Fruit fly (Drosophila melanogaster): Measurements from ENCODE around the gene Karl.
A peak's percentile ranks its signal among the peaks of the same experiment; 100 is the strongest.

Gene Karl

dm6 chrX:11820284-11821075, 33.3 kb downstream of the Karl start (continued):
- TF ChIP-seq sug (tag; optimal IDR thresholded peaks at IDR 0.05) (peak; percentile 23), Aef1 (GFP tag; IDR thresholded peaks at IDR 0.05) (0 out of 3 replicates have a peak, but pooled peaks have one; percentile 14), CG2712 (tag; optimal IDR thresholded peaks at IDR 0.05) (peak; percentile 2), CG18599 (GFP tag; optimal IDR thresholded peaks at IDR 0.05) (peak; percentile 27), her (GFP tag; optimal IDR thresholded peaks at IDR 0.05) (no peak), CG2678 (tag; optimal IDR thresholded peaks at IDR 0.05) (peak; percentile 50), CG3847 (GFP tag; IDR thresholded peaks at IDR 0.05) (no peak), Nf-YA (GFP tag; IDR thresholded peaks at IDR 0.05) (no peak), CG1233 (GFP tag; optimal IDR thresholded peaks at IDR 0.05) (no peak), CG10543 (GFP tag; optimal IDR thresholded peaks at IDR 0.05) (peak; percentile 0), CG7839 (tag; optimal IDR thresholded peaks at IDR 0.05) (peak; percentile 20), fd96Cb (tag; optimal IDR thresholded peaks at IDR 0.05) (peak; percentile 7), nom (GFP tag; optimal IDR thresholded peaks at IDR 0.05) (no peak), slbo (GFP tag; IDR thresholded peaks at IDR 0.05) (peak; percentile 18; the same call in 1 of the 2 replicates), grau (tag; optimal IDR thresholded peaks at IDR 0.05) (peak; percentile 79), vvl (GFP tag; IDR thresholded peaks at IDR 0.05) (peak; percentile 40; the same call in 1 of the 2 replicates), scrt (GFP tag; optimal IDR thresholded peaks at IDR 0.05) (no peak), otp (GFP tag; IDR thresholded peaks at IDR 0.05) (0 out of 3 replicates have a peak, but pooled peaks have one; percentile 7), pho (GFP tag; optimal IDR thresholded peaks at IDR 0.05) (peak; percentile 2), CG8944 (GFP tag; optimal IDR thresholded peaks at IDR 0.05) (no peak), CG17361 (GFP tag; IDR thresholded peaks at IDR 0.05) (0 out of 3 replicates have a peak, but pooled peaks have one; percentile 44), phol (tag; optimal IDR thresholded peaks at IDR 0.05) (peak; percentile 13), Eip74EF (GFP tag; optimal IDR thresholded peaks at IDR 0.05) (peak in 1 of 2 experiments; percentile 12), dysf (GFP tag; IDR thresholded peaks at IDR 0.05) (peak; percentile 44; the same call in 1 of the 3 replicates), CG4820 (GFP tag; optimal IDR thresholded peaks at IDR 0.05) (peak; percentile 47), Atf3 (GFP tag; optimal IDR thresholded peaks at IDR 0.05) (no peak), bsh (GFP tag; optimal IDR thresholded peaks at IDR 0.05) (peak in 1 of 2 experiments; percentile 44), CG11504 (tag; optimal IDR thresholded peaks at IDR 0.05) (peak; percentile 46), dmrt99B (tag; optimal IDR thresholded peaks at IDR 0.05) (peak; percentile 51), CG2120 (GFP tag; optimal IDR thresholded peaks at IDR 0.05) (peak; percentile 11), CG12659 (GFP tag; optimal IDR thresholded peaks at IDR 0.05) (peak; percentile 15), CG7556 (GFP tag; optimal IDR thresholded peaks at IDR 0.05) (peak; percentile 15), D19B (GFP tag; optimal IDR thresholded peaks at IDR 0.05) (no peak), Opbp (GFP tag; IDR thresholded peaks at IDR 0.05; ENCODE audit: partially characterized antibody) (no peak), eve (GFP tag; optimal IDR thresholded peaks at IDR 0.05) (no peak), sisA (GFP tag; IDR thresholded peaks at IDR 0.05) (0 out of 2 replicates have a peak, but pooled peaks have one; percentile 15), nerfin-1 (tag; optimal IDR thresholded peaks at IDR 0.05) (no peak), cg (GFP tag; optimal IDR thresholded peaks at IDR 0.05) (peak; percentile 39), CG4328 (GFP tag; optimal IDR thresholded peaks at IDR 0.05) (no peak), CG3065 (GFP tag; optimal IDR thresholded peaks at IDR 0.05) (no peak), lilli (GFP tag; optimal IDR thresholded peaks at IDR 0.05) (peak; percentile 11), CG10321 (GFP tag; IDR thresholded peaks at IDR 0.05) (peak; percentile 26; the same call in 1 of the 2 replicates), ind (GFP tag; optimal IDR thresholded peaks at IDR 0.05) (peak; percentile 19), CG10209 (GFP tag; optimal IDR thresholded peaks at IDR 0.05) (peak; percentile 5), Hr3 (GFP tag; optimal IDR thresholded peaks at IDR 0.05) (peak; percentile 27), pfk (GFP tag; optimal IDR thresholded peaks at IDR 0.05) (peak; percentile 21)
